Worm (Caenorhabditis elegans) whole organism, L3 larva: Measurements from ENCODE around the gene F57C12.2.

Experiments used
- R02D3.7 ChIP-seq: fragments of 150-350 bp; optimal IDR thresholded peaks from 2 replicates; lab custom pipeline; 2014; ENCODE audit warnings: missing biosample characterization, missing genetic modification characterization
- ama-1 ChIP-seq: fragments of 150-350 bp; optimal IDR thresholded peaks from 2 replicates; lab custom pipeline; 2018
- ceh-16 ChIP-seq: sonication (generic microtip); optimal IDR thresholded peaks from 2 replicates; lab custom pipeline; 2017; ENCODE audit warnings: missing biosample characterization, missing genetic modification characterization
- ceh-28 ChIP-seq: fragments of 150-350 bp; optimal IDR thresholded peaks from 2 replicates; lab custom pipeline; 2014; ENCODE audit warnings: missing biosample characterization, missing genetic modification reagents, missing genetic modification characterization
- daf-12 ChIP-seq: fragments of 150-350 bp; optimal IDR thresholded peaks from 2 replicates; lab custom pipeline; 2014; ENCODE audit warnings: missing biosample characterization, missing genetic modification reagents, missing genetic modification characterization
- egl-27 ChIP-seq: sonication (generic microtip); optimal IDR thresholded peaks from 4 replicates; lab custom pipeline; 2017; ENCODE audit warnings: missing biosample characterization, missing genetic modification reagents, missing genetic modification characterization
- egl-5 ChIP-seq: fragments of 150-350 bp; optimal IDR thresholded peaks from 2 replicates; lab custom pipeline; 2017; ENCODE audit warnings: missing biosample characterization, missing genetic modification reagents, missing genetic modification characterization, inconsistent platforms
- elt-1 ChIP-seq: fragments of 150-350 bp; optimal IDR thresholded peaks from 2 replicates; lab custom pipeline; 2014; ENCODE audit warnings: missing biosample characterization, missing genetic modification characterization
- elt-2 ChIP-seq: sonication (generic microtip); optimal IDR thresholded peaks from 2 replicates; lab custom pipeline; 2016; ENCODE audit warnings: missing genetic modification reagents, mild to moderate bottlenecking, missing genetic modification characterization, missing compliant biosample characterization
- elt-3 ChIP-seq, 3 experiments: fragments of 150-350 bp in 1 of 3; sonication (generic microtip) in 2 of 3; optimal IDR thresholded peaks; 2 replicates in 2 of 3; 4 replicates in 1 of 3; lab custom pipeline; 2014 to 2017; ENCODE audit warnings: missing biosample characterization in 3 of 3, missing genetic modification characterization in 3 of 3
- fkh-10 ChIP-seq: sonication (generic microtip); optimal IDR thresholded peaks from 2 replicates; lab custom pipeline; 2017; ENCODE audit warnings: missing biosample characterization, missing genetic modification reagents, missing genetic modification characterization
- fkh-2 ChIP-seq: fragments of 150-350 bp; optimal IDR thresholded peaks from 2 replicates; lab custom pipeline; 2014; ENCODE audit warnings: missing biosample characterization, missing genetic modification reagents, missing genetic modification characterization
- fos-1 ChIP-seq: fragments of 150-350 bp; optimal IDR thresholded peaks from 2 replicates; lab custom pipeline; 2014; ENCODE audit warnings: missing biosample characterization, missing genetic modification characterization
- hmg-11 ChIP-seq: sonication (generic microtip); optimal IDR thresholded peaks from 2 replicates; lab custom pipeline; 2016; ENCODE audit warnings: missing genetic modification characterization, missing compliant biosample characterization
- jun-1 ChIP-seq: fragments of 150-350 bp; optimal IDR thresholded peaks from 2 replicates; lab custom pipeline; 2014; ENCODE audit warnings: missing biosample characterization, missing genetic modification reagents, missing genetic modification characterization
- lin-15B ChIP-seq: fragments of 150-350 bp; optimal IDR thresholded peaks from 2 replicates; lab custom pipeline; 2014; ENCODE audit warnings: missing biosample characterization, missing genetic modification characterization
- lin-39 ChIP-seq: fragments of 150-350 bp; optimal IDR thresholded peaks from 2 replicates; lab custom pipeline; 2018; ENCODE audit warnings: missing biosample characterization, missing genetic modification reagents, missing genetic modification characterization
- lsy-12 ChIP-seq: sonication (generic microtip); optimal IDR thresholded peaks from 2 replicates; lab custom pipeline; 2016; ENCODE audit warnings: mild to moderate bottlenecking, missing genetic modification characterization, missing compliant biosample characterization
- mdl-1 ChIP-seq: fragments of 150-350 bp; optimal IDR thresholded peaks from 2 replicates; lab custom pipeline; 2014; ENCODE audit warnings: missing biosample characterization, missing genetic modification characterization
- nfya-1 ChIP-seq: sonication (generic microtip); optimal IDR thresholded peaks from 2 replicates; lab custom pipeline; 2017; ENCODE audit warnings: missing genetic modification characterization, mild to moderate bottlenecking, missing compliant biosample characterization, antibody characterized with exemption, moderate library complexity; ENCODE audit not compliant: insufficient read depth
- nhr-11 ChIP-seq: fragments of 150-350 bp; optimal IDR thresholded peaks from 2 replicates; lab custom pipeline; 2014; ENCODE audit warnings: missing biosample characterization, missing genetic modification characterization
- nhr-23 ChIP-seq: fragments of 150-350 bp; optimal IDR thresholded peaks from 2 replicates; lab custom pipeline; 2014; ENCODE audit warnings: missing biosample characterization, missing genetic modification reagents, missing genetic modification characterization
- nhr-25 ChIP-seq: sonication (generic microtip); optimal IDR thresholded peaks from 2 replicates; lab custom pipeline; 2017; ENCODE audit warnings: missing biosample characterization, missing genetic modification characterization
- nhr-76 ChIP-seq: fragments of 150-350 bp; sonication (generic microtip); optimal IDR thresholded peaks from 5 replicates; lab custom pipeline; 2014; ENCODE audit warnings: missing biosample characterization, missing genetic modification characterization
- nhr-77 ChIP-seq: fragments of 150-350 bp; optimal IDR thresholded peaks from 2 replicates; lab custom pipeline; 2014; ENCODE audit warnings: missing biosample characterization, missing genetic modification characterization
- pha-4 ChIP-seq: fragments of 150-350 bp; optimal IDR thresholded peaks from 2 replicates; lab custom pipeline; 2014; ENCODE audit warnings: missing biosample characterization, missing genetic modification reagents, missing genetic modification characterization
- pqm-1 ChIP-seq: fragments of 150-350 bp; optimal IDR thresholded peaks from 2 replicates; lab custom pipeline; 2017; ENCODE audit warnings: missing biosample characterization, missing genetic modification characterization, inconsistent platforms
- sea-2 ChIP-seq: fragments of 150-350 bp; sonication (generic microtip); optimal IDR thresholded peaks from 4 replicates; lab custom pipeline; 2014; ENCODE audit warnings: missing biosample characterization, missing genetic modification reagents, missing genetic modification characterization
- skn-1 ChIP-seq: fragments of 150-350 bp; optimal IDR thresholded peaks from 2 replicates; lab custom pipeline; 2014; ENCODE audit warnings: missing biosample characterization, missing genetic modification characterization
- snpc-4 ChIP-seq: fragments of 150-350 bp; optimal IDR thresholded peaks from 2 replicates; lab custom pipeline; 2014; ENCODE audit warnings: missing biosample characterization, missing genetic modification characterization
- tbx-2 ChIP-seq: sonication (generic microtip); optimal IDR thresholded peaks from 2 replicates; lab custom pipeline; 2016; ENCODE audit warnings: mild to moderate bottlenecking, missing genetic modification characterization, missing compliant biosample characterization
- unc-62 ChIP-seq: fragments of 150-350 bp; sonication (generic microtip); optimal IDR thresholded peaks from 4 replicates; lab custom pipeline; 2014; ENCODE audit warnings: missing biosample characterization, missing genetic modification reagents, missing genetic modification characterization
- zag-1 ChIP-seq: fragments of 150-350 bp; optimal IDR thresholded peaks from 2 replicates; lab custom pipeline; 2014; ENCODE audit warnings: missing biosample characterization, missing genetic modification characterization
- ztf-4 ChIP-seq: fragments of 150-350 bp; optimal IDR thresholded peaks from 2 replicates; lab custom pipeline; 2014; ENCODE audit warnings: missing biosample characterization, missing genetic modification characterization

F57C12.2 gene

DNA sequence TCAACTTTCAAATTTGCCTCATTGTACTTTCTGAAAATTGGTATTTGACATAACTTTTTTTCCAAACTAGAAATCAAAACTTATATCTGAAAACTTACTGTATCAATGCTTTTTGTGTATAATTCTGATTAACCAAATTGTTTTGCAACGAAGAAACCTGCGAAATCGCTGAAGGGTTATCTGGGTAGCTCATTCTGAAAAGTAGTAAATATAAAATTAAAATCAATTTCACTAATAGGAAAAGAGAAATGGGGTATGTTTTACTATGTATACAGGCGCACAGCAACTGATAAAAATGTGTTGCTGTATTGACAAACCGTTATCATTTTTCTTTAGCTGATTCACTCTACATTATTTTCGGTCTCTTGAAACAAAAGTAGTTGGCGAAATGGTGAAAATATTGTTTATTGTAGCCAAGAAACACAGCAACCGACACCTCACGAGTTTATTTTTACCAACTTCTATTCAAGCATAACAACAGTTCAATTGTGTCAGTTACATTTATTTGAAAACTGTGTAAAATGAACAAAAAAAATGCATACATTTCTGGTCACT lies at the start of gene F57C12.2:
TSS of gene F57C12.2 (minus strand) at position 218 of the 555 bp plus-strand sequence.
- TF ChIP-seq elt-2 (tag; lab: Kevin White, UChicago) (peak; percentile 75), snpc-4 (tag; lab: Kevin White, UChicago) (no peak), pqm-1 (tag; lab: Kevin White, UChicago) (peak; percentile 44)

DNA sequence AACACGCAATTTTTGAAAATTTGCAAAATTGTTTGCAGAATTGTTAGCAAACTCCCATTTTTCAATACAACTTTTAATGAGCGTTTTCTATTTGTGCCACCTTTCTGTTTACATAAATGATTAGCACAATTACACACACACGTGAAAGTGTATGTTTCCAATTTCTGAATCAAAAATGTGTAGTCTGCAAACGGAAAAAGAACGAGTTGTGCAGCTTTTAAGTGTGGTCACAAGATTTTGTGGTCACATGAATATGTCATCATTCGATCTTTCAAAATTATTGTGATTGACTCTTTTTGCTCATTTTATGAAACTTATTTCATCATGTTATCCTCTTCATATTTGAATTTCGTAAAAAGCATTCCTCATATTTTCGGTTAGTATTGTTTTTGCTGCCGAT lies 49.5 kb upstream of the F57C12.2 start:
- no peak for TF ChIP-seq zag-1 (tag; lab: Kevin White, UChicago)
- peak; percentile 53 for TF ChIP-seq elt-2 (tag; lab: Kevin White, UChicago)
- TF ChIP-seq unc-62 (GFP tag; lab: Kevin White, UChicago), result no peak
- peak; percentile 46 for TF ChIP-seq pqm-1 (tag; lab: Kevin White, UChicago)
- TF ChIP-seq pha-4 (tag; lab: Kevin White, UChicago), result peak; percentile 86
- no peak for TF ChIP-seq mdl-1 (tag; lab: Kevin White, UChicago)
- no peak for TF ChIP-seq ceh-16 (tag; lab: Kevin White, UChicago)
- TF ChIP-seq nhr-76 (tag; lab: Kevin White, UChicago), result no peak

DNA sequence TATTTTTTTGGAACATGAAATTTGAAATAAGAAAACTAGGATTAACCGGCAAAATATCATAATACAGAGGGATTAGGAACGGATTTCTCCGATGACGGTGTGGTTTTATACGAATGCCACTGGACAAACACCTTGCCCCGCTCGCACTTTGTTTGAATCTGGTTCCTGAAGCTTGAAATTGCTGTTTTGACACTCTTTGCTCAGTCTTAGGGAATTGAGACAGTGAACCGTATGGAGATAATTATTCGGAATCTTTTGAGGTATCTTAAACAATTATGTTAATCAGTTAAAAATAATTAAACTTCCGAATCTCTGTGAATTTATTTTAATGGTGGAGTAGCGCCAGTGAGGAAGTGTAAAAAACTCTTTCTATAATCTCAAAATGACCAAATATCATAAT lies 48.3 kb upstream of the F57C12.2 start, which contains the start of gene F13C5.3:
TSS of gene F13C5.3 (minus strand) at position 101 of the 400 bp plus-strand sequence.
- no peak for TF ChIP-seq elt-1 (tag; lab: Kevin White, UChicago)
- TF ChIP-seq nhr-77 (tag; lab: Kevin White, UChicago), result no peak
- TF ChIP-seq elt-3 (tag; optimal IDR thresholded peaks at IDR 0.05; lab: Kevin White, UChicago), result no peak
- TF ChIP-seq nfya-1 (tag; lab: Kevin White, UChicago), result no peak
- TF ChIP-seq ztf-4 (tag; lab: Kevin White, UChicago), result no peak
- TF ChIP-seq fos-1 (tag; lab: Kevin White, UChicago), result no peak
- no peak for TF ChIP-seq tbx-2
- TF ChIP-seq mdl-1 (tag; lab: Kevin White, UChicago), result no peak
- no peak for TF ChIP-seq fkh-10 (GFP tag; lab: Kevin White, UChicago)
- TF ChIP-seq lsy-12 (tag; lab: Kevin White, UChicago), result no peak

DNA sequence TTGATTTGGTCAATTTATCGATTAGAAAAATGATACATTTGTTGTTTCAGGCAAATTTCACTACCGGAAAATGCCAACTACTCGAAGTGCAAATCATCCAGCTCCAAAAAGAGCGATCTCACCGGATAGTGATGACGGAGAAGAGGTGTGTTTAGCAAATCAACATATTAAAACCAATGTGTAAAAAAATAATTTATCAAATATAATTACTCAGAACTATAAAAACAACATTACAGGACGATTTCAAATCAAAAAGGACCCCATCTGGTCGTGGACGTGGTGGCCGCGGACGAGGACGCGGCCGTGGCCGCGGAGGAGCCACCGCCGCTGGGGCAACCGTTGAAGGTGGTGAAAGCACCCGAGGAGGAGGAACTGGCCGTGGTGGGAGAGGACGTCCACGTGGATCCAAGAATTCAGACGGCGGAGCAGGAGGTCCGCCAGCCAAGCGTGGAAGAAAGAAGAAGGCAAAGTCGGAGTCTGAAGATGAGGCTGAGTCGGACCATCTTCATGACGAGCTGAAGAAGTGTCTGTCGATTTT lies 42.8 kb upstream of the F57C12.2 start, which contains the start of gene F13C5.2:
TSS of gene F13C5.2 (plus strand) at position 51 of the 538 bp plus-strand sequence.
- no peak for TF ChIP-seq egl-5

DNA sequence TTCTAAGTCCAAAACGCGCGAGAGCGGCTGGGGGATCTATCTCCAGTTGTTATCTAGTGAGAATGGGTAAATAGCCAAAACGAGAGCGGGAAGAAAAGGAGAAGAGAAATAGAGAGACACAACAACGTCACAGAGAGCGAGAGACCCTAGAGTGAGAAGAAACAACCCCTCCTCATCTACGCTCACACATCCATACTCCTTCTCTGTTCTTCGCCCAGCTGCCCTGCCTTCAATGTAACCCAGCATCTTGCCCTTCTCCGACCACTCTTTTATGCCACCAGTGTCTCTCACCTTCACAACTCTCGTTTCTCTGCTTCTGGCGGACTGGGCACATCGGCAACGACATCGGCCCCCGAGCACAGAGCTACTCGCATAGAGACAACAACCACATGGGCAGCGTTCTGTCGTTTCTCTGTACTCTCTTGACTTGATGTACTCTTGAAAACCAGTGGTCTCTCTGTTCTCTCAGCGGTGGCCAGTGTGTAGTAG lies 42.1 kb upstream of the F57C12.2 start:
- peak; percentile 14 for TF ChIP-seq zag-1 (tag; lab: Kevin White, UChicago)
- TF ChIP-seq fkh-2 (tag; lab: Kevin White, UChicago), result peak; percentile 39
- TF ChIP-seq hmg-11 (tag; lab: Kevin White, UChicago), result peak; percentile 97
- peak; percentile 38 for TF ChIP-seq R02D3.7 (tag; lab: Kevin White, UChicago)
- TF ChIP-seq pqm-1 (tag; lab: Kevin White, UChicago), result peak; percentile 58
- TF ChIP-seq nfya-1 (tag; lab: Kevin White, UChicago), result peak; percentile 88
- peak; percentile 74 for TF ChIP-seq elt-2 (tag; lab: Kevin White, UChicago)
- TF ChIP-seq nhr-23 (tag; lab: Kevin White, UChicago), result peak; percentile 8
- TF ChIP-seq tbx-2, result peak; percentile 72
- peak; percentile 27 for TF ChIP-seq nhr-76 (tag; lab: Kevin White, UChicago)
- peak; percentile 54 for TF ChIP-seq unc-62 (GFP tag; lab: Kevin White, UChicago)
- peak; percentile 25 for TF ChIP-seq elt-1 (tag; lab: Kevin White, UChicago)
- peak; percentile 66 for TF ChIP-seq snpc-4 (tag; lab: Kevin White, UChicago)
- peak; percentile 64 for TF ChIP-seq ceh-28 (tag; lab: Kevin White, UChicago)
- peak; percentile 83 for TF ChIP-seq egl-5
- TF ChIP-seq nhr-25 (tag; lab: Kevin White, UChicago), result peak; percentile 36
- TF ChIP-seq daf-12 (tag; lab: Kevin White, UChicago), result no peak
- TF ChIP-seq jun-1, result peak; percentile 69
- peak; percentile 60 for TF ChIP-seq lin-15B (tag; lab: Kevin White, UChicago)
- TF ChIP-seq fkh-10 (GFP tag; lab: Kevin White, UChicago), result no peak
- TF ChIP-seq elt-3 (tag; optimal IDR thresholded peaks at IDR 0.05; lab: Kevin White, UChicago), result no peak
- no peak for TF ChIP-seq nhr-77 (tag; lab: Kevin White, UChicago)
- peak; percentile 14 for TF ChIP-seq nhr-11 (tag; lab: Kevin White, UChicago)
- TF ChIP-seq ama-1 (lab: Kevin White, UChicago), result no peak
- TF ChIP-seq lin-39 (tag; lab: Kevin White, UChicago), result peak; percentile 89
- peak; percentile 60 for TF ChIP-seq skn-1
- peak; percentile 86 for TF ChIP-seq mdl-1 (tag; lab: Kevin White, UChicago)
- no peak for TF ChIP-seq ceh-16 (tag; lab: Kevin White, UChicago)
- peak; percentile 41 for TF ChIP-seq sea-2
- peak; percentile 43 for TF ChIP-seq egl-27 (tag; lab: Kevin White, UChicago)
- TF ChIP-seq pha-4 (tag; lab: Kevin White, UChicago), result peak; percentile 89
